Worm (Caenorhabditis elegans): ENCODE results near the gene eef-1G.

The eef-1G gene

DNA sequence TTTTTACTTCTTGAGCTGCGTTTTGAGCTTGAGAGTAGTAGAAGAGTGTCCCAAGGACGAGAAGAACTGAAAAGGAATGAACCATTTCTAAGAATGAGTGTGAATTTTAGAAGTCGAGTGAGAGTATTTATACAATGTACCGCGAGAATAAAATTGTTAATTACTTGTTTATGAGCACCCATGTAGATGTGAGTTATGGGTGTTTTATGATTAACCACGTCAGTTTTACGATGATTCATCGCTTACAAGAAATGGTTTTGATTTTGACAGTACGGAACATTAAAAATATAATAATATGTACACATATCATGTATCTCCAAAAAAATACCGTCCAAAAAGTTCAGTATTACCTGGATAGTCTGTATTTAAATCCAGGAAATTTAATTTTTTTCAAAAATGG lies 11.2 kb upstream of the eef-1G start, which contains the start of gene clec-221:
clec-221 (minus strand) TSS at position 101 of the 400 bp plus-strand sequence.
- TF ChIP-seq nhr-232 (tag; optimal IDR thresholded peaks at IDR 0.05): no peak
- no peak for TF ChIP-seq pha-4 (tag; optimal IDR thresholded peaks at IDR 0.05)
- TF ChIP-seq gmeb-2 (tag; optimal IDR thresholded peaks at IDR 0.05): no peak
- no peak for TF ChIP-seq ttx-3 (tag; optimal IDR thresholded peaks at IDR 0.05)
- no peak for TF ChIP-seq dve-1 (tag; optimal IDR thresholded peaks at IDR 0.05)
- no peak for TF ChIP-seq sdc-2 (tag; optimal IDR thresholded peaks at IDR 0.05)
- no peak for TF ChIP-seq lim-6 (tag; optimal IDR thresholded peaks at IDR 0.05)
- no peak for TF ChIP-seq ztf-16 (tag; optimal IDR thresholded peaks at IDR 0.05)
- no peak for TF ChIP-seq Y22D7AL.16 (tag; optimal IDR thresholded peaks at IDR 0.05)
- no peak for TF ChIP-seq unc-55 (GFP tag; optimal IDR thresholded peaks at IDR 0.05)
- TF ChIP-seq pat-9 (tag; optimal IDR thresholded peaks at IDR 0.05): no peak

DNA sequence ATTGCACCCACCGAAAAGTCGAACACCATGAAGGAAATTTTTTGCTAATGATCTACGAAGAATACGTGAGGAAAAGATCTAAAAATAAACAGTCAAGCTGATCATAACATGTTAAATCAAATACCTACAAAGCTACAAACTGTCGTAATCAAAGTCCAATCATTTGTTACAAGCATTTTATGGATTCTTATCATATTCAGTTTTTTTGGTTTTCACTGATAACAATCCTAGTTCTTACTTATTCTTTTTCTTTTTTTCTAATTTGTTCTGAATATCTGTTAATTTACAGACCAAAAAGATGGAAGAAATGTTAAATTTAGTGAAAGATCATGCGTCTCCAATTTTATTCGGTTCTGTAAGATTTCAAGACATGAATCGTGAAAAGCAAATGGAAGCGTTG lies 10.7 kb upstream of the eef-1G start, which contains the start of gene F17C11.6:
F17C11.6 (plus strand) TSS at position 290 of the 400 bp plus-strand sequence.
- no peak for TF ChIP-seq zip-5 (tag; optimal IDR thresholded peaks at IDR 0.05)
- TF ChIP-seq ceh-22 (tag; optimal IDR thresholded peaks at IDR 0.05): no peak
- TF ChIP-seq ceh-6 (GFP tag; optimal IDR thresholded peaks at IDR 0.05): no peak
- TF ChIP-seq elt-4 (tag; optimal IDR thresholded peaks at IDR 0.05): no peak
- no peak for TF ChIP-seq F13H6.1 (tag; optimal IDR thresholded peaks at IDR 0.05)
- TF ChIP-seq ceh-2 (tag; optimal IDR thresholded peaks at IDR 0.05): no peak
- TF ChIP-seq che-1 (tag; optimal IDR thresholded peaks at IDR 0.05): no peak
- no peak for TF ChIP-seq T23F11.4 (GFP tag; optimal IDR thresholded peaks at IDR 0.05)
- no peak for TF ChIP-seq unc-86 (tag; optimal IDR thresholded peaks at IDR 0.05)
- TF ChIP-seq C38D4.7 (GFP tag; optimal IDR thresholded peaks at IDR 0.05): no peak
- TF ChIP-seq ceh-31 (tag; optimal IDR thresholded peaks at IDR 0.05): no peak
- no peak for TF ChIP-seq lim-6 (tag; optimal IDR thresholded peaks at IDR 0.05)
- TF ChIP-seq ahr-1 (tag; optimal IDR thresholded peaks at IDR 0.05): no peak

DNA sequence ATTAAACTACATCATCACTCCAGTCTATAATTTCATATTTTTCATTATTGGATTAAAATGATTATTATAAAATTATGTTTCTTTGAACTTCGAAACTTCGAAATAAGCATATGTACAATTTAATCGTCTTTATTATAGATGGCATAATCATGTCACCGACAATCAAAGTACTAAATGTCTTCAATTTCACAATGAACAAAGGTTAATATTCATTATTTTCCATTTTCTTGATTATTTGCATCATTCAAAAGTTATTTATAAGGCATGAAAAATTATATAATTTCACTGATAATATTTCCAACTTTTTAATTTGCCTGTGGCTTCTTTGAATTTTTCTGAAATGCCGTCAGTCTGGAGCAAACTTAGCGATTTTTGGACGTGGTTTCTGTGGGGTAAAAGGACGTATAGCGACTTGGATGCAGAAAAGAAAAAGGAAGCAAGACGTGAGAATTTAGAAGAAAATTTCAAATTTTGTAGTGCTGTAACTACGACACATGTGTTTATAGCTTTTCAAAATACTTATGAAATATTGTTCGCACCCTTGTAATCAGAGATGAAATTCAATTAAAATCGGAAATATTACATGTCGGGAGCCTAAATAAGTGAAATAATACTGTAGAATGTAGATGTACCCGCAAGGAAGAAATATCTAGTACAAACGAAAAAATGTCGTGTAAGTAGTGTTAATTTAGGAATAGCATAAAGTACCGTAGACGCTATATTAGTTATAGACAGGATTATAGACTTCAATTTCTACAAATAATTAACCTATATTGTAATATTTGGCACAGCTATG lies 9.6 kb upstream of the eef-1G start, which contains the start of gene F17C11.13:
F17C11.13 (plus strand) TSS at position 243 of the 796 bp plus-strand sequence.
- TF ChIP-seq K02D7.2 (tag; optimal IDR thresholded peaks at IDR 0.05) (no peak), ama-1 (optimal IDR thresholded peaks at IDR 0.05) (no peak), odd-2 (tag; optimal IDR thresholded peaks at IDR 0.05) (no peak), tbx-7 (tag; optimal IDR thresholded peaks at IDR 0.05) (no peak), sox-4 (tag; optimal IDR thresholded peaks at IDR 0.05) (no peak), rnt-1 (tag; optimal IDR thresholded peaks at IDR 0.05) (no peak), eyg-1 (tag; optimal IDR thresholded peaks at IDR 0.05) (no peak), T23F11.4 (GFP tag; optimal IDR thresholded peaks at IDR 0.05) (no peak), lin-11 (tag; optimal IDR thresholded peaks at IDR 0.05) (no peak), che-1 (tag; optimal IDR thresholded peaks at IDR 0.05) (no peak)

DNA sequence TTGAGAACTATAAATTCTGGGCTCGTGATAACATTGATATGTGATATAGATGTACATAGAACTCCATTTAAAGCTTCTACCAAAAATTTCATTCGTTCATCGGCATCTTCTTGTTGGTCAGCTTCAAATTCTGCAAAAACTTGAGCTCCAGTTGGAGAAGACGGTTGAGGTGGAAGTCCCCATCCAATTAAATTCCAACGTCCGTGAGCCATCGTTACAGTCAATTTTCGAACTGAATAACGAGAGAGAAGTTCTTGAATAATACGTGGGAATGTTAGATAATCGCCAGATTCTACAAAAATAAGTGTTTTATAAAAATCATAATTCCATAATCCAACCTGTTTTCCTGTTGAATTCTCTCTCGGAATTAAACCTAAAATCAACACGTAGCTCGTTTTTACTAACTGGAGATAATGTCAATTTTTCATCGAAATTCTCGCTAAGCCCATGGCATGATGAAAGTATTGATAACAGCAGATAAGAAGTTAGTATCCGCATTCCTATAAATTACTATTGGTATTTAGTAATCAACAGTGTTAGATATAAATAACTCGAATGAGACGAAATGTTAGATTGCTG lies 7.1 kb upstream of the eef-1G start, which contains the start of gene pigt-1:
pigt-1 (minus strand) TSS at position 500 of the 579 bp plus-strand sequence.
- no peak for TF ChIP-seq dmd-4 (tag; optimal IDR thresholded peaks at IDR 0.05; ENCODE audit: borderline replicate concordance)
- no peak for TF ChIP-seq pat-9 (tag; optimal IDR thresholded peaks at IDR 0.05)
- no peak for TF ChIP-seq hlh-30 (tag; optimal IDR thresholded peaks at IDR 0.05; ENCODE audit: insufficient read depth)
- TF ChIP-seq ztf-16 (tag; optimal IDR thresholded peaks at IDR 0.05): no peak
- no peak for TF ChIP-seq tbx-7 (tag; optimal IDR thresholded peaks at IDR 0.05)
- TF ChIP-seq elt-2 (tag; optimal IDR thresholded peaks at IDR 0.05): no peak
- TF ChIP-seq ceh-2 (tag; optimal IDR thresholded peaks at IDR 0.05): no peak

Measured in whole organism, late embryonic.